Worm (Caenorhabditis elegans): ENCODE results near the gene Y97E10AR.1.

Y97E10AR.1 gene

ce11 chrV:8016928-8017327 lies 15.7 kb downstream of the Y97E10AR.1 start, which contains the start of gene sptl-2:
TSS of gene sptl-2 (plus strand) at chrV:8017207.
- TF ChIP-seq nhr-80 (tag; optimal IDR thresholded peaks at IDR 0.05) (peak; percentile 31), sdz-38 (tag; optimal IDR thresholded peaks at IDR 0.05) (no peak)

ce11 chrV:8017924-8018323 lies 16.7 kb downstream of the Y97E10AR.1 start:
- TF ChIP-seq Y53G8AR.9 (GFP tag; conservative IDR thresholded peaks at IDR 0.05) (no peak), cebp-1 (GFP tag; IDR thresholded peaks at IDR 0.05) (peak; percentile 56; the same call in 1 of the 2 replicates), cebp-1 (tag; optimal IDR thresholded peaks at IDR 0.05) (peak; percentile 72), nhr-80 (tag; optimal IDR thresholded peaks at IDR 0.05) (peak; percentile 84), ztf-28 (GFP tag; IDR thresholded peaks at IDR 0.05) (no peak), dox-1 (GFP tag; IDR thresholded peaks at IDR 0.05) (0 out of 2 replicates have a peak, but pooled peaks have one; percentile 19), mel-28 (tag; optimal IDR thresholded peaks at IDR 0.05; ENCODE audit: borderline replicate concordance) (no peak)

- no peak for TF ChIP-seq F57C9.4 (tag; optimal IDR thresholded peaks at IDR 0.05)
- peak; percentile 57 for TF ChIP-seq nhr-80 (tag; optimal IDR thresholded peaks at IDR 0.05)
Observed at ce11 chrV:8018919-8019318, 17.7 kb downstream of the Y97E10AR.1 start.

- TF ChIP-seq somi-1 (GFP tag; optimal IDR thresholded peaks at IDR 0.05) = no peak
- TF ChIP-seq nhr-80 (tag; optimal IDR thresholded peaks at IDR 0.05) = peak; percentile 60
- TF ChIP-seq attf-5 (GFP tag; optimal IDR thresholded peaks at IDR 0.05) = no peak
- no peak for TF ChIP-seq snpc-1.3 (tag; optimal IDR thresholded peaks at IDR 0.05; ENCODE audit: insufficient read depth)
Observed at ce11 chrV:8019783-8020182, 18.5 kb downstream of the Y97E10AR.1 start.

- TF ChIP-seq hmg-1.2 (GFP tag; IDR thresholded peaks at IDR 0.05) = peak; percentile 30; the same call in 1 of the 2 replicates
- no peak for TF ChIP-seq egl-44 (GFP tag; IDR thresholded peaks at IDR 0.05)
- TF ChIP-seq ceh-91 (GFP tag; IDR thresholded peaks at IDR 0.05) = no peak
- no peak for TF ChIP-seq zim-3 (tag; optimal IDR thresholded peaks at IDR 0.05)
- TF ChIP-seq repo-1 (tag; optimal IDR thresholded peaks at IDR 0.05) = no peak
- TF ChIP-seq F57A8.1 (GFP tag; optimal IDR thresholded peaks at IDR 0.05) = no peak
- TF ChIP-seq sea-2 (GFP tag; IDR thresholded peaks at IDR 0.05) = no peak
- TF ChIP-seq cebp-1 (GFP tag; IDR thresholded peaks at IDR 0.05) = no peak
- TF ChIP-seq cebp-1 (tag; optimal IDR thresholded peaks at IDR 0.05) = no peak
Observed at ce11 chrV:8022040-8022439, 20.8 kb downstream of the Y97E10AR.1 start, which contains the start of gene ech-3. TSS of gene ech-3 (plus strand) at chrV:8022217.

- no peak for TF ChIP-seq hmg-20 (GFP tag; IDR thresholded peaks at IDR 0.05)
- TF ChIP-seq lsl-1 (GFP tag; optimal IDR thresholded peaks at IDR 0.05) = peak; percentile 27
Observed at ce11 chrV:8024752-8025151, 23.5 kb downstream of the Y97E10AR.1 start, which contains the start of gene F43H9.3. TSS of gene F43H9.3 (minus strand) at chrV:8024940.

ce11 chrV:8025259-8025658 lies 24.0 kb downstream of the Y97E10AR.1 start:
- no peak for TF ChIP-seq unc-62 (GFP tag; optimal IDR thresholded peaks at IDR 0.05)
- no peak for TF ChIP-seq Y53F4B.3 (GFP tag; IDR thresholded peaks at IDR 0.05)
- no peak for TF ChIP-seq lin-35 (GFP tag; optimal IDR thresholded peaks at IDR 0.05)
- no peak for TF ChIP-seq B0261.1 (tag; optimal IDR thresholded peaks at IDR 0.05)
- no peak for TF ChIP-seq bed-1 (GFP tag; IDR thresholded peaks at IDR 0.05)

ce11 chrV:8026343-8026742 lies 25.1 kb downstream of the Y97E10AR.1 start, which contains the start of gene F43H9.4:
TSS of gene F43H9.4 (plus strand) at chrV:8026708.
- TF ChIP-seq tbx-9 (tag; optimal IDR thresholded peaks at IDR 0.05; ENCODE audit: borderline replicate concordance) (no peak), dpl-1 (GFP tag; optimal IDR thresholded peaks at IDR 0.05) (no peak), unc-62 (GFP tag; optimal IDR thresholded peaks at IDR 0.05) (no peak), nfya-2 (GFP tag; IDR thresholded peaks at IDR 0.05) (no peak), rec-8 (tag; optimal IDR thresholded peaks at IDR 0.05) (no peak), T07F8.4 (tag; optimal IDR thresholded peaks at IDR 0.05) (no peak), somi-1 (GFP tag; optimal IDR thresholded peaks at IDR 0.05) (peak; percentile 71), lin-26 (GFP tag; IDR thresholded peaks at IDR 0.05) (peak; percentile 11; the same call in 1 of the 2 replicates), madf-6 (GFP tag; IDR thresholded peaks at IDR 0.05) (no peak), lin-40 (tag; optimal IDR thresholded peaks at IDR 0.05) (peak; percentile 20), lin-35 (GFP tag; optimal IDR thresholded peaks at IDR 0.05) (no peak), attf-6 (GFP tag; IDR thresholded peaks at IDR 0.05) (no peak), cebp-1 (GFP tag; IDR thresholded peaks at IDR 0.05) (no peak), cebp-1 (tag; optimal IDR thresholded peaks at IDR 0.05) (peak; percentile 55), madf-10 (tag; optimal IDR thresholded peaks at IDR 0.05) (no peak)

Measured in whole organism, young adult.